Fruit fly (Drosophila melanogaster): Measurements from ENCODE around the gene Trs23.

Gene Trs23

dm6 chr2L:8734998-8735397 is 49.0 kb downstream of the Trs23 start:
- TF ChIP-seq kay (GFP tag; ENCODE audit: borderline replicate concordance) (no peak), CG7101 (tag; optimal IDR thresholded peaks at IDR 0.05) (no peak), CG5204 (GFP tag; optimal IDR thresholded peaks at IDR 0.05) (no peak), CG12768 (GFP tag; optimal IDR thresholded peaks at IDR 0.05) (no peak), Crg-1 (GFP tag; optimal IDR thresholded peaks at IDR 0.05) (no peak), Hr96 (GFP tag; optimal IDR thresholded peaks at IDR 0.05) (no peak), CG33017 (tag; optimal IDR thresholded peaks at IDR 0.05) (no peak), bab1 (GFP tag; optimal IDR thresholded peaks at IDR 0.05) (no peak), tj (GFP tag; optimal IDR thresholded peaks at IDR 0.05) (no peak), CG14711 (tag; optimal IDR thresholded peaks at IDR 0.05) (no peak)

- peak; percentile 36 for TF ChIP-seq CG7101 (tag; optimal IDR thresholded peaks at IDR 0.05)
- peak; percentile 18 for TF ChIP-seq pad (GFP tag; optimal IDR thresholded peaks at IDR 0.05)
- TF ChIP-seq Hr96 (GFP tag; optimal IDR thresholded peaks at IDR 0.05) = no peak
- no peak for TF ChIP-seq CG12768 (GFP tag; optimal IDR thresholded peaks at IDR 0.05)
- peak; percentile 52 for TF ChIP-seq cic (GFP tag; optimal IDR thresholded peaks at IDR 0.05)
- TF ChIP-seq Mnt (GFP tag; optimal IDR thresholded peaks at IDR 0.05) = peak; percentile 75
- peak; percentile 82 for TF ChIP-seq kay (GFP tag; ENCODE audit: borderline replicate concordance)
- TF ChIP-seq cnc (optimal IDR thresholded peaks at IDR 0.05) = no peak
- peak; percentile 32 for TF ChIP-seq CG11617 (GFP tag; optimal IDR thresholded peaks at IDR 0.05)
- TF ChIP-seq CG5204 (GFP tag; optimal IDR thresholded peaks at IDR 0.05) = no peak
- peak; percentile 34 for TF ChIP-seq bab1 (GFP tag; optimal IDR thresholded peaks at IDR 0.05)
- TF ChIP-seq tj (GFP tag; optimal IDR thresholded peaks at IDR 0.05) = peak; percentile 43
- peak; percentile 49 for TF ChIP-seq CG33017 (tag; optimal IDR thresholded peaks at IDR 0.05)
These were observed 49.6 kb downstream of the Trs23 start for dm6 chr2L:8735572-8735996.

dm6 chr2L:8736383-8736782 is 50.4 kb downstream of the Trs23 start:
- TF ChIP-seq Clk (GFP tag; optimal IDR thresholded peaks at IDR 0.05) (no peak), CG5204 (GFP tag; optimal IDR thresholded peaks at IDR 0.05) (no peak), bab1 (GFP tag; optimal IDR thresholded peaks at IDR 0.05) (no peak), toe (GFP tag; optimal IDR thresholded peaks at IDR 0.05) (no peak), cnc (optimal IDR thresholded peaks at IDR 0.05) (no peak), kay (GFP tag; ENCODE audit: borderline replicate concordance) (no peak), ovo (GFP tag; optimal IDR thresholded peaks at IDR 0.05) (no peak), CG33017 (tag; optimal IDR thresholded peaks at IDR 0.05) (no peak), cic (GFP tag; optimal IDR thresholded peaks at IDR 0.05) (no peak), CG11617 (GFP tag; optimal IDR thresholded peaks at IDR 0.05) (no peak), CG14711 (tag; optimal IDR thresholded peaks at IDR 0.05) (no peak), CG7101 (tag; optimal IDR thresholded peaks at IDR 0.05) (no peak), CG7045 (GFP tag; optimal IDR thresholded peaks at IDR 0.05) (no peak), tj (GFP tag; optimal IDR thresholded peaks at IDR 0.05) (no peak), Mnt (GFP tag; optimal IDR thresholded peaks at IDR 0.05) (no peak), CG1620 (GFP tag; optimal IDR thresholded peaks at IDR 0.05) (no peak), CG12768 (GFP tag; optimal IDR thresholded peaks at IDR 0.05) (no peak), Hr96 (GFP tag; optimal IDR thresholded peaks at IDR 0.05) (no peak)
